Worm (Caenorhabditis elegans) whole organism, young adult: ENCODE results near the gene F56D6.13.
"Not testable (repeated sequence)": the region's sequence is repeated elsewhere in the genome, so short reads cannot be mapped to it uniquely, and the experiment has no call there.

Experiments used
- B0035.1 ChIP-seq: sonication (generic microtip); optimal IDR thresholded peaks from 2 replicates; lab custom pipeline; 2016; ENCODE audit warnings: missing genetic modification characterization, mild to moderate bottlenecking, missing compliant biosample characterization, missing genotype, missing genetic modification reagents
- B0336.3 ChIP-seq: fragments of 200-800 bp; sonication (Bioruptor generic); IDR thresholded peaks from 2 replicates; pipeline ENCODE4 v1.3.6; 2022; ENCODE audit warnings: missing genetic modification characterization, missing compliant biosample characterization
- C06A6.2 ChIP-seq: fragments of 200-800 bp; sonication (Bioruptor generic); conservative IDR thresholded peaks from 2 replicates; pipeline ENCODE4 v1.3.6; 2022; ENCODE audit warnings: missing genetic modification characterization, missing compliant biosample characterization
- F22D6.2 ChIP-seq: sonication (generic microtip); optimal IDR thresholded peaks from 2 replicates; lab custom pipeline; 2016; ENCODE audit warnings: mild to moderate bottlenecking, missing genetic modification characterization, missing compliant biosample characterization
- F37B4.10 ChIP-seq: fragments of 200-800 bp; sonication (Bioruptor generic); IDR thresholded peaks from 2 replicates; pipeline ENCODE4 v1.3.6; 2022; ENCODE audit warnings: missing genetic modification characterization, missing compliant biosample characterization
- F49E8.2 ChIP-seq: sonication (generic microtip); optimal IDR thresholded peaks from 3 replicates; lab custom pipeline; 2017; ENCODE audit warnings: missing genetic modification characterization, mild to moderate bottlenecking, missing compliant biosample characterization, antibody characterized with exemption, moderate library complexity; ENCODE audit not compliant: insufficient read depth
- F57C9.4 ChIP-seq: sonication (generic microtip); optimal IDR thresholded peaks from 2 replicates; lab custom pipeline; 2017; ENCODE audit warnings: mild to moderate bottlenecking, missing genetic modification characterization, missing compliant biosample characterization
- Y56A3A.18 ChIP-seq: fragments of 200-800 bp; sonication (Bioruptor generic); IDR thresholded peaks from 2 replicates; pipeline ENCODE4 v1.3.6; 2022; ENCODE audit warnings: missing genetic modification reagents, missing genetic modification characterization, missing compliant biosample characterization
- Y95B8A.8 ChIP-seq: fragments of 200-800 bp; sonication (Bioruptor generic); IDR thresholded peaks from 2 replicates; pipeline ENCODE4 v1.3.6; 2022; ENCODE audit warnings: missing genetic modification reagents, missing genetic modification characterization, missing compliant biosample characterization
- attf-6 ChIP-seq: fragments of 200-800 bp; sonication (Bioruptor generic); IDR thresholded peaks from 2 replicates; pipeline ENCODE4 v1.3.6; 2022; ENCODE audit warnings: missing genetic modification reagents, missing genetic modification characterization, missing compliant biosample characterization
- ccch-3 ChIP-seq: fragments of 200-800 bp; sonication (Bioruptor generic); optimal IDR thresholded peaks from 2 replicates; lab custom pipeline; 2018; ENCODE audit warnings: mild to moderate bottlenecking, missing genetic modification characterization, missing compliant biosample characterization
- cebp-1 ChIP-seq, 2 experiments: fragments of 200-800 bp in 1 of 2; sonication (Bioruptor generic) in 1 of 2; sonication (generic microtip) in 1 of 2; IDR thresholded peaks in 1 of 2; optimal IDR thresholded peaks in 1 of 2; 2 replicates each; pipeline versions ENCODE4 v1.3.6 to Lab custom; 2017 to 2022; ENCODE audit warnings: missing compliant biosample characterization in 2 of 2, missing genetic modification characterization in 2 of 2, mild to moderate bottlenecking in 1 of 2, missing genetic modification reagents in 1 of 2, moderate library complexity in 1 of 2
- ceh-79 ChIP-seq: sonication (generic microtip); optimal IDR thresholded peaks from 2 replicates; lab custom pipeline; 2017; ENCODE audit warnings: mild to moderate bottlenecking, missing genetic modification characterization, missing compliant biosample characterization
- die-1 ChIP-seq: sonication (generic microtip); optimal IDR thresholded peaks from 2 replicates; lab custom pipeline; 2016; ENCODE audit warnings: missing genotype, mild to moderate bottlenecking, missing genetic modification characterization, missing compliant biosample characterization
- dpff-1 ChIP-seq: sonication (generic microtip); optimal IDR thresholded peaks from 2 replicates; lab custom pipeline; 2017; ENCODE audit warnings: mild to moderate bottlenecking, missing genetic modification characterization, missing compliant biosample characterization
- dpl-1 ChIP-seq: fragments of 150-350 bp; optimal IDR thresholded peaks from 2 replicates; lab custom pipeline; 2014; ENCODE audit warnings: missing biosample characterization, missing genetic modification reagents, missing genetic modification characterization
- efl-1 ChIP-seq: fragments of 150-350 bp; optimal IDR thresholded peaks from 2 replicates; lab custom pipeline; 2014; ENCODE audit warnings: missing biosample characterization, missing genetic modification reagents, missing genetic modification characterization
- egrh-3 ChIP-seq: fragments of 200-800 bp; sonication (Bioruptor generic); IDR thresholded peaks from 2 replicates; pipeline ENCODE4 v1.3.6; 2022; ENCODE audit warnings: missing genetic modification reagents, missing genetic modification characterization, missing compliant biosample characterization
- ekl-4 ChIP-seq: fragments of 200-800 bp; sonication (Bioruptor generic); IDR thresholded peaks from 2 replicates; pipeline ENCODE4 v1.3.6; 2022; ENCODE audit warnings: missing genetic modification reagents, missing genetic modification characterization, missing compliant biosample characterization
- him-1 ChIP-seq: sonication (generic microtip); optimal IDR thresholded peaks from 2 replicates; lab custom pipeline; 2016; ENCODE audit warnings: missing genotype, missing genetic modification reagents, missing genetic modification characterization, missing compliant biosample characterization
- hmg-1.2 ChIP-seq: fragments of 200-800 bp; sonication (Bioruptor generic); IDR thresholded peaks from 2 replicates; pipeline ENCODE4 v1.3.6; 2022; ENCODE audit warnings: missing genetic modification reagents, missing genetic modification characterization, missing compliant biosample characterization
- lin-54 ChIP-seq: fragments of 200-800 bp; sonication (Bioruptor generic); optimal IDR thresholded peaks from 2 replicates; lab custom pipeline; 2018; ENCODE audit warnings: mild to moderate bottlenecking, missing genetic modification characterization, missing compliant biosample characterization
- lir-1 ChIP-seq: fragments of 200-800 bp; sonication (Bioruptor generic); conservative IDR thresholded peaks from 2 replicates; pipeline ENCODE4 v1.3.6; 2022; ENCODE audit warnings: missing genetic modification reagents, missing genetic modification characterization, missing compliant biosample characterization
- lsl-1 ChIP-seq: fragments of 200-800 bp; sonication (Bioruptor generic); optimal IDR thresholded peaks from 2 replicates; lab custom pipeline; 2018; ENCODE audit warnings: mild to moderate bottlenecking, missing genetic modification characterization, moderate library complexity, missing compliant biosample characterization
- nhr-80 ChIP-seq: sonication (generic microtip); optimal IDR thresholded peaks from 2 replicates; lab custom pipeline; 2016; ENCODE audit warnings: missing genetic modification characterization, missing compliant biosample characterization
- pbrm-1 ChIP-seq: fragments of 200-800 bp; sonication (Bioruptor generic); IDR thresholded peaks from 2 replicates; pipeline ENCODE4 v1.3.6; 2022; ENCODE audit warnings: missing genetic modification reagents, missing genetic modification characterization, missing compliant biosample characterization
- somi-1 ChIP-seq: fragments of 200-800 bp; sonication (Bioruptor generic); optimal IDR thresholded peaks from 2 replicates; lab custom pipeline; 2018; ENCODE audit warnings: mild to moderate bottlenecking, missing genetic modification characterization, missing compliant biosample characterization
- tlf-1 ChIP-seq: fragments of 200-800 bp; sonication (Bioruptor generic); optimal IDR thresholded peaks from 2 replicates; lab custom pipeline; 2018; ENCODE audit warnings: mild to moderate bottlenecking, missing genetic modification characterization, missing compliant biosample characterization
- unc-130 ChIP-seq: sonication (generic microtip); optimal IDR thresholded peaks from 2 replicates; lab custom pipeline; 2016; ENCODE audit warnings: missing genetic modification reagents, missing genetic modification characterization, missing compliant biosample characterization
- ztf-3 ChIP-seq: fragments of 200-800 bp; sonication (Bioruptor generic); optimal IDR thresholded peaks from 2 replicates; lab custom pipeline; 2018; ENCODE audit warnings: mild to moderate bottlenecking, missing genetic modification characterization, missing compliant biosample characterization

Gene F56D6.13

DNA sequence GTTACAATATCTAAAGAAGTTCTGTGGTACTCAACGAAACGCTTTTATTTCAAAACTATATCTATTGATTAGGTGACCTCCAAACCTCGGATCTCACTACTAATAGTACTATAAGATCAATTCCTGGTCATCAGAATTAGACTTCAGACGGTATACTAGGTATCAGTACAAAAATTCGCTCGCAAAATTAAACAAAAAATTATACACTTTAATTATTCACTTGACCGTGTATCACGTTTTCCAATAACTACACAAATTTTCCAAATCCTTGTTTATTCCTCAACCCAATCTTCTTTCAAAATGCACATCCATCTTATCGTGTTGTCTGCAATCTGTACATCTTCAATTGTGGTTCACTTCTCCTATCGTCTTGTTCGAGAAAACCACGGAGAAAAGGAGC is 8.9 kb downstream of the F56D6.13 start, which contains the start of gene F56D6.23:
F56D6.23 (plus strand) TSS at position 301 of the 400 bp plus-strand sequence.
- TF ChIP-seq tlf-1 (GFP tag; lab: Kevin White, UChicago), result no peak
- no peak for TF ChIP-seq F57C9.4 (tag; lab: Kevin White, UChicago)

DNA sequence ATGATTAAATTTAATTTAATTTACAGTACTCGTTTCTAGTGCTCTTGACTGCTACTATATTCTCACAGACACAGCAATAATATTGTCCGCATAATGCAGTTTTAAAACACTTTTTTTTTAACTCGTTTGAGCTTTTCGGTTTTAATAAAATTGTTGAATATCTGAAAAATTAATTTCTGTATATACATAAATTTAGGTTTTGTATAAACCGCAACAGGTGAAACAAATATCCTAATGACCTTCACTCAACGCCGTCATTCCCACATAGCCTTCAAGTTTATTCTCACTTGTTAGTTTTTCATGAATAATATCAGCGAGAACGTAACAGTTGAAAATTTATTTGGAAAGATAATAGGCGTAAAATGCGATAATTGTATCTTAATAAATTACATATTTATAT is 10.3 kb downstream of the F56D6.13 start, which contains the start of gene srz-19:
srz-19 (plus strand) TSS at position 301 of the 400 bp plus-strand sequence.
- TF ChIP-seq B0035.1 (tag; lab: Kevin White, UChicago), result no peak
- TF ChIP-seq Y95B8A.8 (GFP tag; lab: Robert Waterston, UW), result no peak
- TF ChIP-seq hmg-1.2 (GFP tag; lab: Robert Waterston, UW), result no peak
- TF ChIP-seq him-1 (tag; lab: Kevin White, UChicago), result no peak
- no peak for TF ChIP-seq dpff-1 (tag; lab: Kevin White, UChicago)
- TF ChIP-seq ztf-3 (GFP tag; lab: Kevin White, UChicago), result no peak
- no peak for TF ChIP-seq egrh-3 (GFP tag; lab: Robert Waterston, UW)
- no peak for TF ChIP-seq F49E8.2 (tag; lab: Kevin White, UChicago)
- TF ChIP-seq attf-6 (GFP tag; lab: Robert Waterston, UW), result no peak
- TF ChIP-seq dpl-1 (GFP tag; lab: Kevin White, UChicago), result no peak

DNA sequence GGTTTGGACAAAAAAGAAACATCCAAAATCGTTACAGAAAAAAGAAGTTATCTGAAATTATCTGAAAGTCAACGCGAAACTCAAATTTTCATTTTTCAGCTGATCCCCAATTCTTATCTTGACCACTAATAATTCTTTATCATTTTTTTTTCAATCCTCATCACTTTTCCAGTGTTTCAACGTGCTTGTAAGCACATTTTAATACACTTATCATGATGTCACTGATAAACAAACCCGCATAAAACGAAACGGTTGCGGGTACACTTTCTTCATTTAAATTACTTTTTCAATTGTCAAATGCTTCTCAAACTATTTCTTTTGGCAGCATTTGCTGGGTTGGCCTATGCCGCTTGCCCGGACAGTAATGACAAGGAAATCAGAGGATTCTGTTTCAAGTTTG is 12.7 kb downstream of the F56D6.13 start, which contains the start of gene clec-67:
clec-67 (plus strand) TSS at position 268 of the 400 bp plus-strand sequence.
- TF ChIP-seq ekl-4 (GFP tag; lab: Robert Waterston, UW) (no peak), nhr-80 (tag; lab: Kevin White, UChicago) (peak; percentile 44)
- TF ChIP-seq, all 124 proteins: peak for 1

DNA sequence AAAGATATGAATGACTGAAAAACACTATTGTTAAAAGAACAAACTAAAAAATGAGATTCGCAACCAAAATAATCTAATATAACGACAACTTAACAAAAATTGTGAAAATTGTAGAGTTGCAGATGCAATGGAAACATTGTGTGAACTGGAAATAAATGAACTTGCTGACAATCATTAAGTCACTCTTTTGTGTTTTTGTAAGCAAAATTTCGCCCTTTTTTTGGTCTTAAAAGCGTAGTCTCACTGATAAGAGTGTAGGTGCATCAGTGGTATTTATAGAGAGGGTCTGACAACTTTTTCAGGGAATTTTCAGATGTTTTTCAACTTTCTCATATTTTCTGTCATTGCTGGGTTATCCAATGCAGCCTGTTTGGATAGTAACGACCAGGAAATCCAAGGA is 16.9 kb downstream of the F56D6.13 start, which contains the start of gene clec-68:
clec-68 (plus strand) TSS at position 301 of the 400 bp plus-strand sequence.
- no peak for TF ChIP-seq C06A6.2 (GFP tag; lab: Robert Waterston, UW)
- no peak for TF ChIP-seq lsl-1 (GFP tag; lab: Kevin White, UChicago)
- TF ChIP-seq F22D6.2 (tag; lab: Kevin White, UChicago), result no peak
- no peak for TF ChIP-seq somi-1 (GFP tag; lab: Kevin White, UChicago)
- TF ChIP-seq dpff-1 (tag; lab: Kevin White, UChicago), result no peak
- no peak for TF ChIP-seq die-1
- no peak for TF ChIP-seq B0336.3 (GFP tag; lab: Robert Waterston, UW)
- TF ChIP-seq cebp-1 (GFP tag; IDR thresholded peaks at IDR 0.05; lab: Robert Waterston, UW), result no peak
- no peak for TF ChIP-seq cebp-1 (tag; optimal IDR thresholded peaks at IDR 0.05; lab: Kevin White, UChicago)
- TF ChIP-seq efl-1 (GFP tag; lab: Kevin White, UChicago), result no peak
- no peak for TF ChIP-seq lir-1 (GFP tag; lab: Robert Waterston, UW)
- TF ChIP-seq lin-54 (GFP tag; lab: Kevin White, UChicago), result no peak
- TF ChIP-seq F37B4.10 (GFP tag; lab: Robert Waterston, UW), result no peak
- TF ChIP-seq Y56A3A.18 (GFP tag; lab: Robert Waterston, UW), result no peak
- no peak for TF ChIP-seq ccch-3 (GFP tag; lab: Kevin White, UChicago)

DNA sequence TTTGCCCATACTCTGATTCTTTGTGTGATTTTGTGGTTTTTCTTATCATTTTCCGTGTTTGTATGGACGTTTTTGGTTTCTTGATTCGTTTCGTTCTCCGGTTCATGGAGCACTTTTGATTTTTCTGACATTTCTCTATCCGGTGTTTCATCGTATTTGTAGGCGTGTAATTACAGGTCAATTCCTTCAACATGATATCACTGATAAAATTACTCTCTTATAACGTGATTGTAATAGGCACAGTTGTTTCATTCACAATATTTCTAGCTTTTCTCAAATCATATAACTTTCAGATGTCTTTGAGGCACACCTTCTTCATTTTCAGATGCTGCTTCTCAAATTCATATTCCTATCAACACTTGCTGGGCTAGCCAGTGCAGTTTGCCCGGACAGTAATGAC is 23.2 kb downstream of the F56D6.13 start, which contains the start of gene clec-70:
clec-70 (plus strand) TSS at position 301 of the 400 bp plus-strand sequence.
- TF ChIP-seq pbrm-1 (GFP tag; lab: Robert Waterston, UW); ceh-79 (tag; lab: Kevin White, UChicago); unc-130 (GFP tag; lab: Kevin White, UChicago): not testable (repeated sequence)
